Worm (Caenorhabditis elegans): ENCODE measurements around the gene rpl-32.

rpl-32 gene

DNA sequence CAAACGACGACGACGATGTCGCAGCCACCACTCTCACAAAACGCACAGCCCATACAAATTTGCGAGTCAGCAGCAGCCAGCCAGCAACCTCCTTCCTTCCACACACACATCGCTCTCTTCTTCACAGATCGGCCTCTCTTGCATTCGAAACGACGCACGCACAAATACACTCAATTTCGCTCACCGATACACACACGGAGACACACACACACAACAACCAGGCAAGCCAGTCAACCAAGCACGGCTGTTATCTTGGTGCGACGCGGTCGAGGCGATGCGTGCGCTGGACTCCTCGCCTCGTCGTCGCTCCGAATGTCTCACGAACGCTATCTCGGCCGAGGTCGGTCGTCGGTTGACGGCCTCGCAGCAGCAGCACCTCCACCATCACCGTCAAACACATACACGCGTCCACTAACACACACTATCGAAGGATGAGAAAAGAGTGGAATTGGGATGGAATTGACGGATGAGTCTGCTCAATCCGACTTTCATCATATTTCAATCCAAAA, 3.5 kb upstream of the rpl-32 start:
- TF ChIP-seq bed-1 (GFP tag; IDR thresholded peaks at IDR 0.05) (no peak), pbrm-1 (GFP tag; IDR thresholded peaks at IDR 0.05) (peak; percentile 69), ceh-27 (GFP tag; optimal IDR thresholded peaks at IDR 0.05) (peak; percentile 92), hlh-12 (tag; optimal IDR thresholded peaks at IDR 0.05) (no peak), nhr-27 (tag; optimal IDR thresholded peaks at IDR 0.05) (no peak), ztf-22 (GFP tag; optimal IDR thresholded peaks at IDR 0.05) (peak; percentile 6), snpc-4 (GFP tag; optimal IDR thresholded peaks at IDR 0.05) (no peak), snpc-4 (tag; optimal IDR thresholded peaks at IDR 0.05) (peak in 3 of 4 experiments; percentile 62 to 70 (median 66)), aptf-3 (GFP tag; IDR thresholded peaks at IDR 0.05) (no peak), madf-3 (GFP tag; IDR thresholded peaks at IDR 0.05) (peak; percentile 84), hsf-1 (GFP tag; IDR thresholded peaks at IDR 0.05) (0 out of 2 replicates have a peak, but pooled peaks have one; percentile 35), ceh-91 (GFP tag; IDR thresholded peaks at IDR 0.05) (peak; percentile 25; the same call in 1 of the 2 replicates), F49E8.2 (tag; optimal IDR thresholded peaks at IDR 0.05; ENCODE audit: insufficient read depth) (no peak), B0336.3 (GFP tag; IDR thresholded peaks at IDR 0.05) (peak; percentile 83), ztf-26 (tag; optimal IDR thresholded peaks at IDR 0.05) (peak; percentile 81), rcor-1 (GFP tag; IDR thresholded peaks at IDR 0.05) (peak; percentile 95), ets-4 (GFP tag; optimal IDR thresholded peaks at IDR 0.05) (no peak), F57A8.1 (GFP tag; optimal IDR thresholded peaks at IDR 0.05) (peak; percentile 14), repo-1 (tag; optimal IDR thresholded peaks at IDR 0.05) (peak; percentile 19), rec-8 (tag; optimal IDR thresholded peaks at IDR 0.05) (no peak), Y67H2A.10 (GFP tag; conservative IDR thresholded peaks at IDR 0.05) (no peak), ekl-4 (GFP tag; IDR thresholded peaks at IDR 0.05) (0 out of 2 replicates have a peak, but pooled peaks have one; percentile 43), F55B11.4 (tag; optimal IDR thresholded peaks at IDR 0.05; ENCODE audit: borderline replicate concordance, insufficient read depth) (no peak), B0019.2 (GFP tag; conservative IDR thresholded peaks at IDR 0.05) (no peak), ztf-3 (GFP tag; optimal IDR thresholded peaks at IDR 0.05) (no peak), egl-44 (GFP tag; IDR thresholded peaks at IDR 0.05) (0 out of 2 replicates have a peak, but pooled peaks have one; percentile 45), Y95B8A.8 (GFP tag; IDR thresholded peaks at IDR 0.05) (peak; percentile 59; the same call in 1 of the 2 replicates), lsy-27 (tag; optimal IDR thresholded peaks at IDR 0.05; ENCODE audit: borderline replicate concordance, insufficient read depth) (no peak), ceh-40 (GFP tag; IDR thresholded peaks at IDR 0.05) (no peak), tbx-9 (tag; optimal IDR thresholded peaks at IDR 0.05; ENCODE audit: borderline replicate concordance) (no peak), let-526 (GFP tag; IDR thresholded peaks at IDR 0.05) (no peak), F39B2.1 (GFP tag; IDR thresholded peaks at IDR 0.05) (no peak), T07F8.4 (tag; optimal IDR thresholded peaks at IDR 0.05) (no peak), ztf-28 (GFP tag; IDR thresholded peaks at IDR 0.05) (no peak), F37B4.10 (GFP tag; IDR thresholded peaks at IDR 0.05) (no peak), dox-1 (GFP tag; IDR thresholded peaks at IDR 0.05) (peak; percentile 89), dpff-1 (tag; optimal IDR thresholded peaks at IDR 0.05) (peak; percentile 9), lin-35 (GFP tag; optimal IDR thresholded peaks at IDR 0.05) (peak in 1 of 3 experiments; percentile 24), C17E4.6 (GFP tag; IDR thresholded peaks at IDR 0.05) (0 out of 2 replicates have a peak, but pooled peaks have one; percentile 32), die-1 (tag; optimal IDR thresholded peaks at IDR 0.05) (peak; percentile 29), tbp1 (GFP tag; optimal IDR thresholded peaks at IDR 0.05) (peak; percentile 57), hmg-1.2 (GFP tag; IDR thresholded peaks at IDR 0.05) (peak; percentile 72), madf-10 (tag; optimal IDR thresholded peaks at IDR 0.05) (peak; percentile 99), mcd-1 (GFP tag; IDR thresholded peaks at IDR 0.05) (peak; percentile 83), B0261.1 (tag; optimal IDR thresholded peaks at IDR 0.05) (no peak), Y56A3A.18 (GFP tag; IDR thresholded peaks at IDR 0.05) (0 out of 2 replicates have a peak, but pooled peaks have one; percentile 43), zfh-2 (GFP tag; conservative IDR thresholded peaks at IDR 0.05) (peak; percentile 98)
